Worm (Caenorhabditis elegans): Measurements from ENCODE around the gene T07G12.3.

DNA sequence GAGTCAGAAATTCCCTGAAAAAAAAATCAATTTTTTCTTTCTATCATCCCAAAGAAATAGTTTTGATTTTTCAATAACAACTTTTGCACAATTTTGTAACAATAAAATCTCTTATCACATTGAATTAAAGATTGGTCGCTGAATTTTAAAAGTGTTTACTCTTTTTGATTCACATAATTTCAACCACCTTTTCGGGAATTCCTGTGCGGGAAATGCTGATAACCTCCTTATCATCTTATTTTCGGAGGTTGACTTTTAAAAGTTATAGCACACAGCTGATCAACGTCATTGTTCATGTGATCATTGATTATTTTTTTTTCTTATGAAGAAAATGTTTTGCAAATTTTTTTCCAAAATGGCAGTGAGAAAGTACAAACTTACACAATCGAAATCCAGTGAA is 9.6 kb downstream of the T07G12.3 start:
- TF ChIP-seq nfya-1 (tag; optimal IDR thresholded peaks at IDR 0.05; ENCODE audit: insufficient read depth) = no peak
- no peak for TF ChIP-seq egl-27 (tag; optimal IDR thresholded peaks at IDR 0.05)
- no peak for TF ChIP-seq sea-2 (GFP tag; optimal IDR thresholded peaks at IDR 0.05)
- TF ChIP-seq ztf-11 (tag; optimal IDR thresholded peaks at IDR 0.05) = no peak
- TF ChIP-seq ceh-16 (tag; optimal IDR thresholded peaks at IDR 0.05) = no peak
- TF ChIP-seq mdl-1 (tag; optimal IDR thresholded peaks at IDR 0.05) = no peak
